Worm (Caenorhabditis elegans) whole organism, L1 larva: Measurements from ENCODE around the gene msp-142.

ENCODE experiments used
- C04F5.9 ChIP-seq: sonication (generic microtip); optimal IDR thresholded peaks from 2 replicates; lab custom pipeline; 2016; ENCODE audit warnings: missing genetic modification characterization, missing compliant biosample characterization
- C16A3.4 ChIP-seq: fragments of 150-350 bp; optimal IDR thresholded peaks from 2 replicates; lab custom pipeline; 2014; ENCODE audit warnings: missing biosample characterization, missing genetic modification characterization
- C34B4.2 ChIP-seq: sonication (generic microtip); optimal IDR thresholded peaks from 2 replicates; lab custom pipeline; 2017; ENCODE audit warnings: mild to moderate bottlenecking, missing genetic modification characterization, missing compliant biosample characterization
- F16B12.6 ChIP-seq: fragments of 150-350 bp; optimal IDR thresholded peaks from 2 replicates; lab custom pipeline; 2014; ENCODE audit warnings: missing biosample characterization, missing genetic modification characterization
- Y116A8C.19 ChIP-seq: sonication (generic microtip); optimal IDR thresholded peaks from 2 replicates; lab custom pipeline; 2016; ENCODE audit warnings: missing compliant biosample characterization, missing genetic modification characterization, borderline replicate concordance
- aha-1 ChIP-seq: fragments of 150-350 bp; optimal IDR thresholded peaks from 2 replicates; lab custom pipeline; 2014; ENCODE audit warnings: missing biosample characterization, missing genetic modification characterization
- ama-1 ChIP-seq: fragments of 150-350 bp; optimal IDR thresholded peaks from 2 replicates; lab custom pipeline; 2014
- blmp-1 ChIP-seq: fragments of 150-350 bp; optimal IDR thresholded peaks from 2 replicates; lab custom pipeline; 2014; ENCODE audit warnings: missing biosample characterization, missing genetic modification characterization
- ceh-63 ChIP-seq: fragments of 200-800 bp; sonication (Bioruptor generic); optimal IDR thresholded peaks from 2 replicates; lab custom pipeline; 2018; ENCODE audit warnings: mild to moderate bottlenecking, missing genetic modification characterization, missing compliant biosample characterization
- ceh-8 ChIP-seq: fragments of 200-800 bp; sonication (Bioruptor generic); optimal IDR thresholded peaks from 2 replicates; lab custom pipeline; 2018; ENCODE audit warnings: mild to moderate bottlenecking, missing genetic modification characterization, moderate library complexity, missing compliant biosample characterization
- ceh-82 ChIP-seq, 3 experiments: fragments of 150-350 bp in 1 of 3; sonication (generic microtip) in 2 of 3; optimal IDR thresholded peaks; 2 replicates each; lab custom pipeline; 2014 to 2017; ENCODE audit warnings: missing biosample characterization in 3 of 3, missing genetic modification characterization in 3 of 3
- ceh-88 ChIP-seq: fragments of 200-800 bp; sonication (Bioruptor generic); IDR thresholded peaks from 2 replicates; pipeline ENCODE4 v1.3.6; 2022; ENCODE audit warnings: missing genetic modification characterization, missing compliant biosample characterization
- ceh-90 ChIP-seq: sonication (generic microtip); optimal IDR thresholded peaks from 2 replicates; lab custom pipeline; 2016; ENCODE audit warnings: missing genetic modification characterization, missing compliant biosample characterization
- dsc-1 ChIP-seq: sonication (generic microtip); optimal IDR thresholded peaks from 2 replicates; lab custom pipeline; 2016; ENCODE audit warnings: mild to moderate bottlenecking, missing genetic modification characterization, missing compliant biosample characterization
- egl-27 ChIP-seq, 2 experiments: fragments of 150-350 bp in 1 of 2; sonication (generic microtip); optimal IDR thresholded peaks; 3 replicates each; lab custom pipeline; 2017 to 2018; ENCODE audit warnings: missing biosample characterization in 2 of 2, missing genetic modification characterization in 2 of 2, missing genetic modification reagents in 2 of 2
- elt-2 ChIP-seq: sonication (generic microtip); optimal IDR thresholded peaks from 2 replicates; lab custom pipeline; 2016; ENCODE audit warnings: missing genetic modification characterization, mild to moderate bottlenecking, inconsistent platforms, missing compliant biosample characterization, missing genetic modification reagents
- fkh-10 ChIP-seq: sonication (generic microtip); optimal IDR thresholded peaks from 2 replicates; lab custom pipeline; 2017; ENCODE audit warnings: missing biosample characterization, missing genetic modification reagents, missing genetic modification characterization
- fkh-8 ChIP-seq: sonication (generic microtip); optimal IDR thresholded peaks from 2 replicates; lab custom pipeline; 2016; ENCODE audit warnings: mild to moderate bottlenecking, missing genetic modification characterization, missing compliant biosample characterization
- fos-1 ChIP-seq: fragments of 150-350 bp; optimal IDR thresholded peaks from 2 replicates; lab custom pipeline; 2014; ENCODE audit warnings: missing biosample characterization, missing genetic modification characterization
- grh-1 ChIP-seq: fragments of 200-800 bp; sonication (Bioruptor generic); IDR thresholded peaks from 2 replicates; pipeline ENCODE4 v1.3.6; 2022; ENCODE audit warnings: missing genetic modification reagents, missing genetic modification characterization, missing compliant biosample characterization
- hlh-4 ChIP-seq: sonication (generic microtip); optimal IDR thresholded peaks from 2 replicates; lab custom pipeline; 2016; ENCODE audit warnings: mild to moderate bottlenecking, missing genetic modification characterization, missing compliant biosample characterization
- hpl-2 ChIP-seq: fragments of 150-350 bp; optimal IDR thresholded peaks from 2 replicates; lab custom pipeline; 2014; ENCODE audit warnings: missing biosample characterization, missing genetic modification reagents, missing genetic modification characterization
- irx-1 ChIP-seq: sonication (generic microtip); optimal IDR thresholded peaks from 2 replicates; lab custom pipeline; 2016; ENCODE audit warnings: missing genetic modification characterization, missing compliant biosample characterization
- isw-1 ChIP-seq: fragments of 200-800 bp; sonication (Bioruptor generic); IDR thresholded peaks from 2 replicates; pipeline ENCODE4 v1.3.6; 2022; ENCODE audit warnings: missing genetic modification characterization, missing compliant biosample characterization
- jun-1 ChIP-seq: fragments of 150-350 bp; optimal IDR thresholded peaks from 2 replicates; lab custom pipeline; 2014; ENCODE audit warnings: missing biosample characterization, missing genetic modification reagents, missing genetic modification characterization
- lin-13 ChIP-seq: fragments of 150-350 bp; optimal IDR thresholded peaks from 2 replicates; lab custom pipeline; 2014; ENCODE audit warnings: missing biosample characterization, missing genetic modification reagents, missing genetic modification characterization
- lin-35 ChIP-seq, 2 experiments: fragments of 150-350 bp; optimal IDR thresholded peaks; 2 replicates each; lab custom pipeline; 2014; ENCODE audit warnings: missing biosample characterization in 2 of 2, missing genetic modification characterization in 2 of 2, missing genetic modification reagents in 2 of 2
- lin-39 ChIP-seq: fragments of 150-350 bp; optimal IDR thresholded peaks from 2 replicates; lab custom pipeline; 2014; ENCODE audit warnings: missing biosample characterization, missing genetic modification reagents, missing genetic modification characterization
- mab-9 ChIP-seq: fragments of 200-800 bp; sonication (Bioruptor generic); IDR thresholded peaks from 2 replicates; pipeline ENCODE4 v1.3.6; 2022; ENCODE audit warnings: missing genetic modification reagents, missing genetic modification characterization, missing compliant biosample characterization
- mdl-1 ChIP-seq, 2 experiments: fragments of 150-350 bp; optimal IDR thresholded peaks; 2 replicates each; lab custom pipeline; 2014 to 2017; ENCODE audit warnings: missing biosample characterization in 2 of 2, missing genetic modification characterization in 2 of 2, inconsistent platforms in 1 of 2
- mef-2 ChIP-seq: fragments of 150-350 bp; optimal IDR thresholded peaks from 2 replicates; lab custom pipeline; 2014; ENCODE audit warnings: missing biosample characterization, missing genetic modification characterization
- nhr-12 ChIP-seq: sonication (generic microtip); optimal IDR thresholded peaks from 2 replicates; lab custom pipeline; 2017; ENCODE audit warnings: missing biosample characterization, missing genetic modification characterization
- nhr-19 ChIP-seq: fragments of 200-800 bp; sonication (Bioruptor generic); conservative IDR thresholded peaks from 2 replicates; pipeline ENCODE4 v1.3.6; 2022; ENCODE audit warnings: missing genetic modification characterization, missing compliant biosample characterization
- nhr-237 ChIP-seq: fragments of 150-350 bp; optimal IDR thresholded peaks from 2 replicates; lab custom pipeline; 2014; ENCODE audit warnings: missing biosample characterization, missing genetic modification characterization
- nhr-71 ChIP-seq: sonication (generic microtip); optimal IDR thresholded peaks from 2 replicates; lab custom pipeline; 2016; ENCODE audit warnings: mild to moderate bottlenecking, missing genetic modification characterization, moderate library complexity, missing compliant biosample characterization
- nhr-76 ChIP-seq: sonication (generic microtip); optimal IDR thresholded peaks from 2 replicates; lab custom pipeline; 2017; ENCODE audit warnings: missing biosample characterization, missing genetic modification characterization
- nhr-77 ChIP-seq: fragments of 150-350 bp; optimal IDR thresholded peaks from 2 replicates; lab custom pipeline; 2014; ENCODE audit warnings: missing biosample characterization, missing genetic modification characterization
- nhr-85 ChIP-seq: sonication (generic microtip); peaks from one replicate; lab custom pipeline; 2016; ENCODE audit warnings: missing genetic modification characterization, inconsistent platforms, missing compliant biosample characterization
- pax-3 ChIP-seq: fragments of 200-800 bp; sonication (Bioruptor generic); optimal IDR thresholded peaks from 2 replicates; lab custom pipeline; 2018; ENCODE audit warnings: mild to moderate bottlenecking, missing genetic modification characterization, moderate library complexity, missing compliant biosample characterization
- rnt-1 ChIP-seq: sonication (generic microtip); optimal IDR thresholded peaks from 2 replicates; lab custom pipeline; 2016; ENCODE audit warnings: mild to moderate bottlenecking, missing genetic modification characterization, moderate library complexity, missing compliant biosample characterization
- skn-1 ChIP-seq: fragments of 150-350 bp; optimal IDR thresholded peaks from 2 replicates; lab custom pipeline; 2014; ENCODE audit warnings: missing biosample characterization, missing genetic modification characterization
- snpc-4 ChIP-seq: fragments of 150-350 bp; optimal IDR thresholded peaks from 2 replicates; lab custom pipeline; 2014; ENCODE audit warnings: missing biosample characterization, missing genetic modification characterization
- snu-23 ChIP-seq: sonication (generic microtip); optimal IDR thresholded peaks from 2 replicates; lab custom pipeline; 2016; ENCODE audit warnings: missing genetic modification characterization, missing compliant biosample characterization
- sox-4 ChIP-seq: sonication (generic microtip); optimal IDR thresholded peaks from 2 replicates; lab custom pipeline; 2016; ENCODE audit warnings: missing genetic modification characterization, missing compliant biosample characterization
- sup-37 ChIP-seq: fragments of 200-800 bp; sonication (Bioruptor generic); optimal IDR thresholded peaks from 2 replicates; lab custom pipeline; 2018; ENCODE audit warnings: mild to moderate bottlenecking, missing genetic modification characterization, missing compliant biosample characterization
- tbx-2 ChIP-seq: sonication (generic microtip); optimal IDR thresholded peaks from 2 replicates; lab custom pipeline; 2016; ENCODE audit warnings: missing genetic modification characterization, missing compliant biosample characterization
- unc-130 ChIP-seq: fragments of 150-350 bp; optimal IDR thresholded peaks from 2 replicates; lab custom pipeline; 2017; ENCODE audit warnings: missing biosample characterization, missing genetic modification characterization, inconsistent platforms
- unc-30 ChIP-seq: sonication (generic microtip); optimal IDR thresholded peaks from 2 replicates; lab custom pipeline; 2017; ENCODE audit warnings: missing biosample characterization, missing genetic modification characterization
- unc-86 ChIP-seq: sonication (generic microtip); optimal IDR thresholded peaks from 2 replicates; lab custom pipeline; 2016; ENCODE audit warnings: missing genetic modification characterization, missing compliant biosample characterization
- unc-98 ChIP-seq: fragments of 200-800 bp; sonication (Bioruptor generic); IDR thresholded peaks from 2 replicates; pipeline ENCODE4 v1.3.6; 2022; ENCODE audit warnings: missing genetic modification characterization, missing compliant biosample characterization
- vab-15 ChIP-seq: sonication (generic microtip); optimal IDR thresholded peaks from 2 replicates; lab custom pipeline; 2017; ENCODE audit warnings: missing genotype, mild to moderate bottlenecking, missing genetic modification characterization, missing compliant biosample characterization
- xbp-1 ChIP-seq: sonication (generic microtip); optimal IDR thresholded peaks from 2 replicates; lab custom pipeline; 2016; ENCODE audit warnings: missing genetic modification characterization, missing compliant biosample characterization
- zag-1 ChIP-seq: fragments of 150-350 bp; optimal IDR thresholded peaks from 2 replicates; lab custom pipeline; 2014; ENCODE audit warnings: missing biosample characterization, missing genetic modification characterization
- zip-4 ChIP-seq: fragments of 200-800 bp; sonication (Bioruptor generic); optimal IDR thresholded peaks from 2 replicates; lab custom pipeline; 2018; ENCODE audit warnings: mild to moderate bottlenecking, missing genetic modification characterization, moderate library complexity, missing compliant biosample characterization
- ztf-11 ChIP-seq, 2 experiments: sonication (generic microtip); optimal IDR thresholded peaks; 2 replicates each; lab custom pipeline; 2016 to 2017; ENCODE audit warnings: missing genetic modification characterization in 2 of 2, missing biosample characterization in 1 of 2, missing compliant biosample characterization in 1 of 2

Gene msp-142

ce11 chrII:5819655-5820054 is 21.9 kb downstream of the msp-142 start:
- peak; percentile 41 for TF ChIP-seq xbp-1
- no peak for TF ChIP-seq mef-2 (tag; lab: Kevin White, UChicago)
- TF ChIP-seq ztf-11 (tag; optimal IDR thresholded peaks at IDR 0.05; lab: Kevin White, UChicago): peak in 1 of 2 experiments; percentile 60
- TF ChIP-seq unc-130: no peak
- TF ChIP-seq lin-39 (tag; lab: Kevin White, UChicago): no peak
- no peak for TF ChIP-seq skn-1 (tag; lab: Kevin White, UChicago)
- peak; percentile 12 for TF ChIP-seq lin-13 (GFP tag; lab: Kevin White, UChicago)
- TF ChIP-seq ceh-90 (tag; lab: Kevin White, UChicago): peak; percentile 74
- no peak for TF ChIP-seq ama-1 (lab: Kevin White, UChicago)
- no peak for TF ChIP-seq vab-15 (tag; lab: Kevin White, UChicago)
- no peak for TF ChIP-seq snpc-4 (tag; lab: Kevin White, UChicago)
- no peak for TF ChIP-seq pax-3 (tag; lab: Kevin White, UChicago)
- TF ChIP-seq jun-1 (tag; lab: Kevin White, UChicago): no peak
- TF ChIP-seq lin-35 (GFP tag; optimal IDR thresholded peaks at IDR 0.05; lab: Kevin White, UChicago): peak; percentile 9 to 69
- no peak for TF ChIP-seq mab-9 (GFP tag; lab: Robert Waterston, UW)
- TF ChIP-seq irx-1 (tag; lab: Kevin White, UChicago): peak; percentile 42
- TF ChIP-seq nhr-12: no peak
- peak; percentile 67 for TF ChIP-seq nhr-71 (tag; lab: Kevin White, UChicago)
- TF ChIP-seq dsc-1 (tag; lab: Kevin White, UChicago): peak; percentile 47
- TF ChIP-seq unc-30 (tag; lab: Kevin White, UChicago): no peak
- TF ChIP-seq C34B4.2 (tag; lab: Kevin White, UChicago): no peak
- TF ChIP-seq zip-4 (GFP tag; lab: Kevin White, UChicago): no peak
- peak; percentile 27 for TF ChIP-seq C04F5.9 (tag; lab: Kevin White, UChicago)
- TF ChIP-seq unc-86: no peak
- TF ChIP-seq fkh-8 (tag; lab: Kevin White, UChicago): no peak
- no peak for TF ChIP-seq ceh-8 (GFP tag; lab: Kevin White, UChicago)
- peak; percentile 28 for TF ChIP-seq elt-2 (tag; lab: Kevin White, UChicago)
- no peak for TF ChIP-seq mdl-1 (tag; optimal IDR thresholded peaks at IDR 0.05; lab: Kevin White, UChicago)
- TF ChIP-seq egl-27 (tag; optimal IDR thresholded peaks at IDR 0.05; lab: Kevin White, UChicago): no peak
- no peak for TF ChIP-seq blmp-1
- no peak for TF ChIP-seq fkh-10 (GFP tag; lab: Kevin White, UChicago)
- TF ChIP-seq nhr-237 (tag; lab: Kevin White, UChicago): no peak
- TF ChIP-seq nhr-19 (GFP tag; lab: Robert Waterston, UW): peak; percentile 16; the same call in 1 of the 2 replicates
- no peak for TF ChIP-seq hlh-4 (tag; lab: Kevin White, UChicago)
- TF ChIP-seq zag-1: no peak
- TF ChIP-seq ceh-63 (GFP tag; lab: Kevin White, UChicago): no peak
- no peak for TF ChIP-seq isw-1 (GFP tag; lab: Robert Waterston, UW)
- TF ChIP-seq nhr-76 (tag; lab: Kevin White, UChicago): no peak
- TF ChIP-seq tbx-2: peak; percentile 59
- no peak for TF ChIP-seq fos-1 (tag; lab: Kevin White, UChicago)
- TF ChIP-seq nhr-85 (tag; lab: Kevin White, UChicago): peak; percentile 79
- no peak for TF ChIP-seq ceh-88
- no peak for TF ChIP-seq unc-98
- no peak for TF ChIP-seq grh-1 (GFP tag; lab: Robert Waterston, UW)
- peak; percentile 15 for TF ChIP-seq C16A3.4 (tag; lab: Kevin White, UChicago)
- no peak for TF ChIP-seq aha-1
- TF ChIP-seq hpl-2 (GFP tag; lab: Kevin White, UChicago): no peak
- TF ChIP-seq sox-4 (tag; lab: Kevin White, UChicago): peak; percentile 35
- TF ChIP-seq rnt-1 (tag; lab: Kevin White, UChicago): peak; percentile 82
- no peak for TF ChIP-seq Y116A8C.19 (tag; lab: Kevin White, UChicago)
- no peak for TF ChIP-seq nhr-77 (tag; lab: Kevin White, UChicago)
- TF ChIP-seq ceh-82 (tag; optimal IDR thresholded peaks at IDR 0.05; lab: Kevin White, UChicago): no peak
- no peak for TF ChIP-seq sup-37
- no peak for TF ChIP-seq F16B12.6
- no peak for TF ChIP-seq snu-23
